Fruit fly (Drosophila melanogaster) whole organism, embryonic: Measurements from ENCODE around the gene Creld.
A peak's percentile ranks its signal among the peaks of the same experiment; 100 is the strongest.

ENCODE experiments used
- Atf3 ChIP-seq: fragments of 200-800 bp; sonication (Bioruptor generic); optimal IDR thresholded peaks from 3 replicates; lab custom pipeline; 2016; ENCODE audit warnings: missing biosample characterization, missing genetic modification characterization
- B-H1 ChIP-seq: fragments of 200-800 bp; sonication (Bioruptor generic); IDR thresholded peaks from 3 replicates; pipeline ENCODE4 v1.3.6; 2022; ENCODE audit warnings: missing biosample characterization, missing genetic modification characterization
- BEAF-32 ChIP-seq: fragments of 200-800 bp; sonication (Bioruptor generic); optimal IDR thresholded peaks from 3 replicates; lab custom pipeline; 2017; ENCODE audit warnings: missing biosample characterization, missing genetic modification characterization, mild to moderate bottlenecking, moderate library complexity, missing genetic modification reagents
- CG11696 ChIP-seq: fragments of 200-800 bp; sonication (Bioruptor generic); IDR thresholded peaks from 2 replicates; pipeline ENCODE4 v1.3.6; 2022; ENCODE audit warnings: missing biosample characterization, missing genetic modification characterization
- CG12219 ChIP-seq: fragments of 200-800 bp; sonication (Bioruptor generic); optimal IDR thresholded peaks from 3 replicates; lab custom pipeline; 2018; ENCODE audit warnings: missing biosample characterization, mild to moderate bottlenecking, missing genetic modification characterization
- CG12299 ChIP-seq: fragments of 200-800 bp; sonication (Bioruptor generic); optimal IDR thresholded peaks from 2 replicates; lab custom pipeline; 2018; ENCODE audit warnings: missing biosample characterization, mild to moderate bottlenecking, missing genetic modification characterization
- CG13287 ChIP-seq: fragments of 200-800 bp; sonication (Bioruptor generic); IDR thresholded peaks from 2 replicates; pipeline ENCODE4 v1.3.6; 2022; ENCODE audit warnings: missing biosample characterization, missing genetic modification characterization; ENCODE audit not compliant: partially characterized antibody
- CG13775 ChIP-seq: fragments of 200-800 bp; sonication (Bioruptor generic); optimal IDR thresholded peaks from 3 replicates; lab custom pipeline; 2017; ENCODE audit warnings: missing biosample characterization, mild to moderate bottlenecking, missing genetic modification characterization
- CG14667 ChIP-seq: fragments of 200-800 bp; sonication (Bioruptor generic); IDR thresholded peaks from 2 replicates; pipeline ENCODE4 v1.3.6; 2022; ENCODE audit warnings: missing biosample characterization, missing genetic modification characterization
- CG15073 ChIP-seq: fragments of 200-800 bp; sonication (Bioruptor generic); optimal IDR thresholded peaks from 2 replicates; lab custom pipeline; 2016; ENCODE audit warnings: missing biosample characterization, missing genetic modification characterization
- CG1647 ChIP-seq: fragments of 200-800 bp; sonication (Bioruptor generic); optimal IDR thresholded peaks from 3 replicates; lab custom pipeline; 2016; ENCODE audit warnings: missing biosample characterization, missing genetic modification characterization
- CG3065 ChIP-seq: fragments of 200-800 bp; sonication (Bioruptor generic); optimal IDR thresholded peaks from 2 replicates; lab custom pipeline; 2016; ENCODE audit warnings: missing biosample characterization, missing genetic modification characterization
- CG33213 ChIP-seq: fragments of 200-800 bp; sonication (Bioruptor generic); optimal IDR thresholded peaks from 3 replicates; lab custom pipeline; 2016; ENCODE audit warnings: missing biosample characterization, missing genetic modification characterization
- CG33557 ChIP-seq: fragments of 200-800 bp; sonication (Bioruptor generic); optimal IDR thresholded peaks from 2 replicates; lab custom pipeline; 2019; ENCODE audit warnings: missing biosample characterization, mild to moderate bottlenecking, missing genetic modification characterization, moderate library complexity
- CG4707 ChIP-seq: fragments of 200-800 bp; sonication (Bioruptor generic); optimal IDR thresholded peaks from 2 replicates; lab custom pipeline; 2018; ENCODE audit warnings: missing biosample characterization, mild to moderate bottlenecking, missing genetic modification characterization, moderate library complexity
- CG7271 ChIP-seq: fragments of 200-800 bp; sonication (Bioruptor generic); optimal IDR thresholded peaks from 2 replicates; lab custom pipeline; 2018; ENCODE audit warnings: missing biosample characterization, mild to moderate bottlenecking, missing genetic modification characterization, moderate library complexity
- CG9215 ChIP-seq: fragments of 200-800 bp; sonication (Bioruptor generic); IDR thresholded peaks from 2 replicates; pipeline ENCODE4 v1.3.6; 2022; ENCODE audit warnings: missing biosample characterization, missing genetic modification characterization
- CG9727 ChIP-seq: fragments of 200-800 bp; sonication (Bioruptor generic); optimal IDR thresholded peaks from 3 replicates; lab custom pipeline; 2017; ENCODE audit warnings: missing biosample characterization, mild to moderate bottlenecking, missing genetic modification characterization
- CTCF ChIP-seq: fragments of 200-800 bp; sonication (Bioruptor generic); optimal IDR thresholded peaks from 2 replicates; lab custom pipeline; 2017; ENCODE audit warnings: missing biosample characterization, mild to moderate bottlenecking, missing genetic modification characterization, moderate library complexity
- Elba2 ChIP-seq: fragments of 200-800 bp; sonication (Bioruptor generic); optimal IDR thresholded peaks from 3 replicates; lab custom pipeline; 2016; ENCODE audit warnings: missing biosample characterization, missing genetic modification characterization
- Gsc ChIP-seq: fragments of 200-800 bp; sonication (Bioruptor generic); IDR thresholded peaks from 2 replicates; pipeline ENCODE4 v1.3.6; 2022; ENCODE audit warnings: missing biosample characterization, missing genetic modification characterization
- MESR4 ChIP-seq: fragments of 200-800 bp; sonication (Bioruptor generic); optimal IDR thresholded peaks from 2 replicates; lab custom pipeline; 2018; ENCODE audit warnings: missing biosample characterization, mild to moderate bottlenecking, missing genetic modification characterization, moderate library complexity
- Max ChIP-seq: fragments of 200-800 bp; sonication (Bioruptor generic); optimal IDR thresholded peaks from 2 replicates; lab custom pipeline; 2016; ENCODE audit warnings: missing biosample characterization, mild to moderate bottlenecking, missing genetic modification characterization
- Myb ChIP-seq: fragments of 200-800 bp; sonication (Bioruptor generic); optimal IDR thresholded peaks from 2 replicates; lab custom pipeline; 2016; ENCODE audit warnings: missing biosample characterization, missing genetic modification characterization
- NK7.1 ChIP-seq: fragments of 200-800 bp; sonication (Bioruptor generic); optimal IDR thresholded peaks from 3 replicates; lab custom pipeline; 2016; ENCODE audit warnings: missing biosample characterization, missing genetic modification characterization
- Oaz ChIP-seq: fragments of 200-800 bp; sonication (Bioruptor generic); IDR thresholded peaks from 2 replicates; pipeline ENCODE4 v1.3.6; 2022; ENCODE audit warnings: missing biosample characterization, missing genetic modification characterization
- Side ChIP-seq: fragments of 200-800 bp; sonication (Bioruptor generic); optimal IDR thresholded peaks from 2 replicates; lab custom pipeline; 2016; ENCODE audit warnings: missing biosample characterization, missing genetic modification characterization
- Sin3A ChIP-seq: fragments of >200 bp; optimal IDR thresholded peaks from 2 replicates; lab custom pipeline; 2018
- Stat92E ChIP-seq, 3 experiments: fragments of >200 bp in 2 of 3; fragments of 200-800 bp in 1 of 3; sonication (Bioruptor generic) in 1 of 3; optimal IDR thresholded peaks; 2 replicates each; lab custom pipeline; 2017 to 2019; ENCODE audit warnings: missing biosample characterization in 3 of 3, missing genetic modification characterization in 3 of 3, mild to moderate bottlenecking in 1 of 3, moderate library complexity in 1 of 3
- Taf1 ChIP-seq: fragments of 200-800 bp; sonication (Bioruptor generic); IDR thresholded peaks from 2 replicates; pipeline ENCODE4 v1.3.6; 2022; ENCODE audit warnings: missing biosample characterization, missing genetic modification characterization
- Xrp1 ChIP-seq: fragments of 200-800 bp; sonication (Bioruptor generic); IDR thresholded peaks from 2 replicates; pipeline ENCODE4 v1.3.6; 2022; ENCODE audit warnings: missing biosample characterization, missing genetic modification characterization
- aop ChIP-seq: fragments of 200-800 bp; sonication (Bioruptor generic); IDR thresholded peaks from 2 replicates; pipeline ENCODE4 v1.3.6; 2022; ENCODE audit warnings: missing biosample characterization, missing genetic modification characterization
- bbx ChIP-seq: fragments of 200-800 bp; sonication (Bioruptor generic); IDR thresholded peaks from 2 replicates; pipeline ENCODE4 v1.3.6; 2022; ENCODE audit warnings: missing biosample characterization, missing genetic modification characterization; ENCODE audit not compliant: partially characterized antibody
- disco-r ChIP-seq: fragments of 200-800 bp; sonication (Bioruptor generic); optimal IDR thresholded peaks from 2 replicates; lab custom pipeline; 2016; ENCODE audit warnings: missing biosample characterization, missing genetic modification characterization
- esg ChIP-seq: fragments of 200-800 bp; sonication (Bioruptor generic); conservative IDR thresholded peaks from 2 replicates; pipeline ENCODE4 v1.3.6; 2022; ENCODE audit warnings: missing biosample characterization, missing genetic modification characterization
- ftz-f1 ChIP-seq: fragments of 200-800 bp; sonication (Bioruptor generic); optimal IDR thresholded peaks from 2 replicates; lab custom pipeline; 2016; ENCODE audit warnings: missing biosample characterization, missing genetic modification characterization
- fu2 ChIP-seq: fragments of 200-800 bp; sonication (Bioruptor generic); optimal IDR thresholded peaks from 2 replicates; lab custom pipeline; 2016; ENCODE audit warnings: missing biosample characterization, missing genetic modification characterization
- gcm ChIP-seq: fragments of 200-800 bp; sonication (Bioruptor generic); optimal IDR thresholded peaks from 2 replicates; lab custom pipeline; 2019; ENCODE audit warnings: missing biosample characterization, mild to moderate bottlenecking, missing genetic modification characterization, moderate library complexity
- jing ChIP-seq: fragments of 200-800 bp; sonication (Bioruptor generic); optimal IDR thresholded peaks from 2 replicates; lab custom pipeline; 2018; ENCODE audit warnings: missing biosample characterization, mild to moderate bottlenecking, missing genetic modification characterization
- kni ChIP-seq: fragments of 200-800 bp; sonication (Bioruptor generic); optimal IDR thresholded peaks from 3 replicates; lab custom pipeline; 2017; ENCODE audit warnings: mild to moderate bottlenecking, missing biosample characterization, missing genetic modification reagents, missing genetic modification characterization
- oc ChIP-seq: fragments of 200-800 bp; sonication (Bioruptor generic); optimal IDR thresholded peaks from 2 replicates; lab custom pipeline; 2018; ENCODE audit warnings: missing biosample characterization, mild to moderate bottlenecking, missing genetic modification characterization, moderate library complexity
- pfk ChIP-seq: fragments of 200-800 bp; sonication (Bioruptor generic); optimal IDR thresholded peaks from 2 replicates; lab custom pipeline; 2018; ENCODE audit warnings: missing biosample characterization, mild to moderate bottlenecking, missing genetic modification characterization, moderate library complexity
- prd ChIP-seq, 3 experiments: fragments of >200 bp in 2 of 3; fragments of 200-800 bp in 1 of 3; sonication (Bioruptor generic) in 1 of 3; optimal IDR thresholded peaks in 2 of 3; IDR thresholded peaks in 1 of 3; 2 replicates in 2 of 3; 3 replicates in 1 of 3; pipeline versions ENCODE4 v1.3.6 to Lab custom; 2017 to 2022; ENCODE audit warnings: missing biosample characterization in 1 of 3, missing genetic modification characterization in 1 of 3
- sens-2 ChIP-seq: fragments of 200-800 bp; sonication (Bioruptor generic); IDR thresholded peaks from 2 replicates; pipeline ENCODE4 v1.3.6; 2022; ENCODE audit warnings: missing biosample characterization, missing genetic modification characterization
- sr ChIP-seq: fragments of 200-800 bp; sonication (Bioruptor generic); IDR thresholded peaks from 3 replicates; pipeline ENCODE4 v1.3.6; 2022; ENCODE audit warnings: missing biosample characterization, missing genetic modification characterization
- tin ChIP-seq: fragments of 200-800 bp; sonication (Bioruptor generic); optimal IDR thresholded peaks from 3 replicates; lab custom pipeline; 2016; ENCODE audit warnings: missing biosample characterization, missing genetic modification characterization
- tio ChIP-seq: fragments of 200-800 bp; sonication (Bioruptor generic); optimal IDR thresholded peaks from 2 replicates; lab custom pipeline; 2017; ENCODE audit warnings: missing biosample characterization, missing genetic modification characterization, inconsistent platforms
- tll ChIP-seq, 2 experiments: fragments of 200-800 bp in 1 of 2; fragments of >200 bp in 1 of 2; sonication (Bioruptor generic) in 1 of 2; optimal IDR thresholded peaks; 2 replicates each; lab custom pipeline; 2017 to 2019; ENCODE audit warnings: missing biosample characterization in 2 of 2, missing genetic modification characterization in 2 of 2, mild to moderate bottlenecking in 1 of 2, moderate library complexity in 1 of 2
- wdn ChIP-seq: fragments of 200-800 bp; sonication (Bioruptor generic); IDR thresholded peaks from 2 replicates; pipeline ENCODE4 v1.3.6; 2022; ENCODE audit warnings: missing biosample characterization, missing genetic modification characterization
- zf30C ChIP-seq: fragments of 200-800 bp; sonication (Bioruptor generic); optimal IDR thresholded peaks from 3 replicates; lab custom pipeline; 2018; ENCODE audit warnings: missing biosample characterization, mild to moderate bottlenecking, missing genetic modification characterization

Gene Creld

DNA sequence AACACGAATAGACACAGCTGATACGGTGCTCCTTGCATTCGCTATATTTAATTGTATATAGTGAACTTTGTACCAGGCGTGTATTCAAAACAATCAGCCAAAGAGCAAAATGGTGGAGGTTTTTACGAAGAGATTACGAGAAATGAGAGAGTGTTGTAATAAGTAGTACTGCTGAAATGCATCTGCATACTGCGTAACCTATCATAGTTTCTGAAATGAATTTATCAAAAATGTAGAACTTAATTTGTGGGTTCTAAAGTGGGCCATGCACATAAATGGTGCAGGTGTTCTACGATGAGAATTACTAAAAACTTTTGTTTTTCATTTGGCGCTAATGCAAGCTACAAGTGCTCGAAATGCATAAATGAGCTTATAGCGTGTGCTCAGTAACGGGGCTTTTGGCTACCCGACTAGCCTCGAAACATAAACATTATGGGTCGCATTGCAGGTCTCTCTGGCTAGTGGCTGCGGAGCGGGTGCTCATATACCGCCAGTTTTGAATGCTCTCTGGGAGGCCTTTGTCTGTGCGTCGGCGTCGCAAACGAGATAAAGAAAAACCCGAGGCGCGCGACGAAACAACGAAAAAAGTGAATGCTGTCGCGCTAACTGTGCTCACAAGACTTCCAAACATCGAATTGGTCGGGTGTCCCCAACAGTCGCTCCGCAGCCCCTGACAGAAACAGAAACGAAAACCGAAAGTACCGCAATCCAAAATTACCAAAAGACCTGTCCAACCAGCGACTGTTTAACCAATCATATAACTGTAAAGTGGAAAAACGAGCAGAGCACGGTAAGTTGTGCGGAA, 29.5 kb downstream of the Creld start, which contains the start of gene Gs1:
TSS of gene Gs1 (plus strand) at position 612 of the 805 bp plus-strand sequence.
- TF ChIP-seq CG15073 (no peak), bbx (GFP tag; lab: Robert Waterston, UW) (peak; percentile 65; the same call in 1 of the 2 replicates), CG3065 (no peak), Taf1 (GFP tag; lab: Robert Waterston, UW) (no peak), pfk (GFP tag; lab: Kevin White, UChicago) (peak; percentile 14), CTCF (GFP tag; lab: Kevin White, UChicago) (peak; percentile 41), Sin3A (no peak), tll (GFP tag; optimal IDR thresholded peaks at IDR 0.05; lab: Kevin White, UChicago) (no peak), sr (GFP tag; lab: Robert Waterston, UW) (peak; percentile 70; the same call in 2 of the 3 replicates), sens-2 (GFP tag; lab: Robert Waterston, UW) (peak; percentile 4; the same call in 1 of the 2 replicates), Max (GFP tag; lab: Kevin White, UChicago) (no peak), CG12299 (tag; lab: Kevin White, UChicago) (peak; percentile 33), CG4707 (GFP tag; lab: Kevin White, UChicago) (no peak), esg (GFP tag; lab: Robert Waterston, UW) (no peak), Myb (GFP tag; lab: Kevin White, UChicago) (no peak), CG11696 (no peak), CG7271 (tag; lab: Kevin White, UChicago) (no peak), Oaz (GFP tag; lab: Robert Waterston, UW) (no peak), CG13287 (GFP tag; lab: Robert Waterston, UW) (peak; percentile 75), wdn (GFP tag; lab: Robert Waterston, UW) (no peak), CG1647 (no peak), BEAF-32 (GFP tag; lab: Kevin White, UChicago) (no peak), Stat92E (GFP tag; optimal IDR thresholded peaks at IDR 0.05; lab: Kevin White, UChicago) (peak in 1 of 3 experiments; percentile 48), kni (GFP tag; lab: Kevin White, UChicago) (peak; percentile 79), prd (optimal IDR thresholded peaks at IDR 0.05; lab: Kevin White, UChicago) (no peak), prd (GFP tag; IDR thresholded peaks at IDR 0.05; lab: Robert Waterston, UW) (no peak), NK7.1 (GFP tag; lab: Kevin White, UChicago) (no peak), CG9727 (no peak), gcm (GFP tag; lab: Kevin White, UChicago) (peak; percentile 39), CG33213 (GFP tag; lab: Kevin White, UChicago) (no peak), Xrp1 (GFP tag; lab: Robert Waterston, UW) (no peak), zf30C (no peak), oc (tag; lab: Kevin White, UChicago) (peak; percentile 48), CG13775 (no peak), CG12219 (GFP tag; lab: Kevin White, UChicago) (peak; percentile 34), tio (GFP tag; lab: Kevin White, UChicago) (no peak), CG33557 (GFP tag; lab: Kevin White, UChicago) (peak; percentile 25), Gsc (GFP tag; lab: Robert Waterston, UW) (no peak), B-H1 (GFP tag; lab: Robert Waterston, UW) (no peak; the same call in 2 of the 3 replicates), CG14667 (GFP tag; lab: Robert Waterston, UW) (no peak), tin (no peak), ftz-f1 (GFP tag; lab: Kevin White, UChicago) (peak; percentile 89), Elba2 (GFP tag; lab: Kevin White, UChicago) (no peak), Atf3 (GFP tag; lab: Kevin White, UChicago) (no peak), Side (GFP tag; lab: Kevin White, UChicago) (peak; percentile 2), disco-r (GFP tag; lab: Kevin White, UChicago) (no peak), aop (GFP tag; lab: Robert Waterston, UW) (no peak), MESR4 (GFP tag; lab: Kevin White, UChicago) (peak; percentile 49), jing (no peak), CG9215 (GFP tag; lab: Robert Waterston, UW) (no peak), fu2 (GFP tag; lab: Kevin White, UChicago) (no peak)
